Worm (Caenorhabditis elegans) whole organism, L1 larva: ENCODE measurements around the gene nra-1.
A peak's percentile ranks its signal among the peaks of the same experiment; 100 is the strongest.

Experiments used
- F16B12.6 ChIP-seq: fragments of 150-350 bp; optimal IDR thresholded peaks from 2 replicates; lab custom pipeline; 2014; ENCODE audit warnings: missing biosample characterization, missing genetic modification characterization
- aha-1 ChIP-seq: fragments of 150-350 bp; optimal IDR thresholded peaks from 2 replicates; lab custom pipeline; 2014; ENCODE audit warnings: missing biosample characterization, missing genetic modification characterization
- aly-2 ChIP-seq: fragments of 150-350 bp; optimal IDR thresholded peaks from 2 replicates; lab custom pipeline; 2014; ENCODE audit warnings: missing biosample characterization, missing genetic modification characterization
- ama-1 ChIP-seq: fragments of 150-350 bp; optimal IDR thresholded peaks from 2 replicates; lab custom pipeline; 2014
- blmp-1 ChIP-seq: fragments of 150-350 bp; optimal IDR thresholded peaks from 2 replicates; lab custom pipeline; 2014; ENCODE audit warnings: missing biosample characterization, missing genetic modification characterization
- ceh-8 ChIP-seq: fragments of 200-800 bp; sonication (Bioruptor generic); optimal IDR thresholded peaks from 2 replicates; lab custom pipeline; 2018; ENCODE audit warnings: mild to moderate bottlenecking, missing genetic modification characterization, moderate library complexity, missing compliant biosample characterization
- ceh-88 ChIP-seq: fragments of 200-800 bp; sonication (Bioruptor generic); IDR thresholded peaks from 2 replicates; pipeline ENCODE4 v1.3.6; 2022; ENCODE audit warnings: missing genetic modification characterization, missing compliant biosample characterization
- ces-1 ChIP-seq: fragments of 150-350 bp; optimal IDR thresholded peaks from 2 replicates; lab custom pipeline; 2014; ENCODE audit warnings: missing biosample characterization, missing genetic modification reagents, missing genetic modification characterization
- dpl-1 ChIP-seq, 3 experiments: fragments of 150-350 bp in 2 of 3; sonication (generic microtip) in 1 of 3; optimal IDR thresholded peaks; 2 replicates each; lab custom pipeline; 2014 to 2017; ENCODE audit warnings: missing biosample characterization in 3 of 3, missing genetic modification characterization in 3 of 3, missing genetic modification reagents in 3 of 3
- dsc-1 ChIP-seq: sonication (generic microtip); optimal IDR thresholded peaks from 2 replicates; lab custom pipeline; 2016; ENCODE audit warnings: mild to moderate bottlenecking, missing genetic modification characterization, missing compliant biosample characterization
- efl-1 ChIP-seq, 4 experiments: fragments of 150-350 bp; optimal IDR thresholded peaks in 3 of 4; peaks in 1 of 4; 1 replicate in 1 of 4; 2 replicates in 3 of 4; lab custom pipeline; 2014; ENCODE audit warnings: missing biosample characterization in 2 of 4, missing genetic modification characterization in 2 of 4, missing genetic modification reagents in 2 of 4
- egl-13 ChIP-seq: sonication (generic microtip); optimal IDR thresholded peaks from 2 replicates; lab custom pipeline; 2016; ENCODE audit warnings: missing genotype, missing genetic modification reagents, missing genetic modification characterization, missing compliant biosample characterization
- elt-2 ChIP-seq: sonication (generic microtip); optimal IDR thresholded peaks from 2 replicates; lab custom pipeline; 2016; ENCODE audit warnings: missing genetic modification characterization, mild to moderate bottlenecking, inconsistent platforms, missing compliant biosample characterization, missing genetic modification reagents
- ets-5 ChIP-seq: fragments of 200-800 bp; sonication (Bioruptor generic); IDR thresholded peaks from 2 replicates; pipeline ENCODE4 v1.3.6; 2022; ENCODE audit warnings: missing genetic modification characterization, missing compliant biosample characterization
- fkh-4 ChIP-seq: sonication (generic microtip); optimal IDR thresholded peaks from 2 replicates; lab custom pipeline; 2016; ENCODE audit warnings: missing compliant biosample characterization, missing genetic modification characterization, borderline replicate concordance
- fkh-8 ChIP-seq: sonication (generic microtip); optimal IDR thresholded peaks from 2 replicates; lab custom pipeline; 2016; ENCODE audit warnings: mild to moderate bottlenecking, missing genetic modification characterization, missing compliant biosample characterization
- grh-1 ChIP-seq: fragments of 200-800 bp; sonication (Bioruptor generic); IDR thresholded peaks from 2 replicates; pipeline ENCODE4 v1.3.6; 2022; ENCODE audit warnings: missing genetic modification reagents, missing genetic modification characterization, missing compliant biosample characterization
- hpl-2 ChIP-seq: fragments of 150-350 bp; optimal IDR thresholded peaks from 2 replicates; lab custom pipeline; 2014; ENCODE audit warnings: missing biosample characterization, missing genetic modification reagents, missing genetic modification characterization
- isw-1 ChIP-seq: fragments of 200-800 bp; sonication (Bioruptor generic); IDR thresholded peaks from 2 replicates; pipeline ENCODE4 v1.3.6; 2022; ENCODE audit warnings: missing genetic modification characterization, missing compliant biosample characterization
- jun-1 ChIP-seq: fragments of 150-350 bp; optimal IDR thresholded peaks from 2 replicates; lab custom pipeline; 2014; ENCODE audit warnings: missing biosample characterization, missing genetic modification reagents, missing genetic modification characterization
- lin-15B ChIP-seq: fragments of 150-350 bp; sonication (generic microtip); optimal IDR thresholded peaks from 3 replicates; lab custom pipeline; 2014; ENCODE audit warnings: missing biosample characterization, missing genetic modification characterization
- lir-3 ChIP-seq: sonication (generic microtip); optimal IDR thresholded peaks from 2 replicates; lab custom pipeline; 2016; ENCODE audit warnings: mild to moderate bottlenecking, missing genetic modification characterization, moderate library complexity, missing compliant biosample characterization; ENCODE audit not compliant: poor library complexity
- mab-9 ChIP-seq: fragments of 200-800 bp; sonication (Bioruptor generic); IDR thresholded peaks from 2 replicates; pipeline ENCODE4 v1.3.6; 2022; ENCODE audit warnings: missing genetic modification reagents, missing genetic modification characterization, missing compliant biosample characterization
- mep-1 ChIP-seq: fragments of 150-350 bp; optimal IDR thresholded peaks from 2 replicates; lab custom pipeline; 2014; ENCODE audit warnings: missing biosample characterization, missing genetic modification characterization
- nhr-11 ChIP-seq: fragments of 150-350 bp; optimal IDR thresholded peaks from 2 replicates; lab custom pipeline; 2014; ENCODE audit warnings: missing biosample characterization, missing genetic modification characterization
- nhr-19 ChIP-seq: fragments of 200-800 bp; sonication (Bioruptor generic); conservative IDR thresholded peaks from 2 replicates; pipeline ENCODE4 v1.3.6; 2022; ENCODE audit warnings: missing genetic modification characterization, missing compliant biosample characterization
- nhr-20 ChIP-seq: sonication (generic microtip); optimal IDR thresholded peaks from 2 replicates; lab custom pipeline; 2016; ENCODE audit warnings: mild to moderate bottlenecking, missing genetic modification characterization, missing compliant biosample characterization
- nhr-76 ChIP-seq: sonication (generic microtip); optimal IDR thresholded peaks from 2 replicates; lab custom pipeline; 2017; ENCODE audit warnings: missing biosample characterization, missing genetic modification characterization
- nhr-77 ChIP-seq: fragments of 150-350 bp; optimal IDR thresholded peaks from 2 replicates; lab custom pipeline; 2014; ENCODE audit warnings: missing biosample characterization, missing genetic modification characterization
- nhr-85 ChIP-seq: sonication (generic microtip); peaks from one replicate; lab custom pipeline; 2016; ENCODE audit warnings: missing genetic modification characterization, inconsistent platforms, missing compliant biosample characterization
- nhr-90 ChIP-seq: sonication (generic microtip); optimal IDR thresholded peaks from 2 replicates; lab custom pipeline; 2016; ENCODE audit warnings: mild to moderate bottlenecking, missing genetic modification characterization, missing compliant biosample characterization; ENCODE audit not compliant: poor library complexity
- pag-3 ChIP-seq: sonication (generic microtip); optimal IDR thresholded peaks from 2 replicates; lab custom pipeline; 2017; ENCODE audit warnings: missing genetic modification characterization, mild to moderate bottlenecking, missing compliant biosample characterization, antibody characterized with exemption, borderline replicate concordance; ENCODE audit not compliant: insufficient read depth
- pqm-1 ChIP-seq: sonication (generic microtip); optimal IDR thresholded peaks from 3 replicates; lab custom pipeline; 2017; ENCODE audit warnings: missing biosample characterization, missing genetic modification characterization
- rnt-1 ChIP-seq: sonication (generic microtip); optimal IDR thresholded peaks from 2 replicates; lab custom pipeline; 2016; ENCODE audit warnings: mild to moderate bottlenecking, missing genetic modification characterization, moderate library complexity, missing compliant biosample characterization
- snpc-4 ChIP-seq: fragments of 150-350 bp; optimal IDR thresholded peaks from 2 replicates; lab custom pipeline; 2014; ENCODE audit warnings: missing biosample characterization, missing genetic modification characterization
- snu-23 ChIP-seq: sonication (generic microtip); optimal IDR thresholded peaks from 2 replicates; lab custom pipeline; 2016; ENCODE audit warnings: missing genetic modification characterization, missing compliant biosample characterization
- sptf-1 ChIP-seq: fragments of 150-350 bp; optimal IDR thresholded peaks from 2 replicates; lab custom pipeline; 2014; ENCODE audit warnings: missing biosample characterization, missing genetic modification characterization
- sup-37 ChIP-seq: fragments of 200-800 bp; sonication (Bioruptor generic); optimal IDR thresholded peaks from 2 replicates; lab custom pipeline; 2018; ENCODE audit warnings: mild to moderate bottlenecking, missing genetic modification characterization, missing compliant biosample characterization
- unc-86 ChIP-seq: sonication (generic microtip); optimal IDR thresholded peaks from 2 replicates; lab custom pipeline; 2016; ENCODE audit warnings: missing genetic modification characterization, missing compliant biosample characterization
- xbp-1 ChIP-seq: sonication (generic microtip); optimal IDR thresholded peaks from 2 replicates; lab custom pipeline; 2016; ENCODE audit warnings: missing genetic modification characterization, missing compliant biosample characterization
- zip-4 ChIP-seq: fragments of 200-800 bp; sonication (Bioruptor generic); optimal IDR thresholded peaks from 2 replicates; lab custom pipeline; 2018; ENCODE audit warnings: mild to moderate bottlenecking, missing genetic modification characterization, moderate library complexity, missing compliant biosample characterization
- ztf-4 ChIP-seq: fragments of 150-350 bp; optimal IDR thresholded peaks from 2 replicates; lab custom pipeline; 2014; ENCODE audit warnings: missing biosample characterization, missing genetic modification characterization

nra-1 gene

DNA sequence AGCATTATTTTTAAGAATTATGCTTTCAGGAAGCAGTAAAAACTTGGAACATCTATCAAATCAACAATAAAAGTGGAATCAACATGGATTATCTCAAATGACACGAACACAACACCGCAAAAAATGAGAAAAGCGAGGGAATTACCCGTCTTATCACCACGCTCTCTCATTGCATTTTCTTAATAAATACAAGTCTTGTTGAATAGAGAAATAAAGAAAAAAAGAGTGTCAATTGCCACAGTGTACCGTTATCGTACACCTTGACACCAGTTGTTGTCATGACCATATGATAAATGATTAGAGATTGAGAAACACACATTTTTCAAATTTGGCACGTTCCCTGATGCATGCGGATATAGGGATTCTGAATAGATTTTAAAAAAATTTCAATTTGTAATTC lies 20.3 kb downstream of the nra-1 start (continued):
- no peak for TF ChIP-seq pag-3 (tag; lab: Kevin White, UChicago)
- TF ChIP-seq F16B12.6 (tag; lab: Kevin White, UChicago), result no peak
- TF ChIP-seq mab-9 (GFP tag; lab: Robert Waterston, UW), result no peak
- TF ChIP-seq nhr-76, result no peak
- TF ChIP-seq mep-1 (tag; lab: Kevin White, UChicago), result no peak
- no peak for TF ChIP-seq hpl-2
- no peak for TF ChIP-seq unc-86 (tag; lab: Kevin White, UChicago)
- peak; percentile 85 for TF ChIP-seq elt-2 (tag; lab: Kevin White, UChicago)
- TF ChIP-seq snu-23 (GFP tag; lab: Kevin White, UChicago), result peak; percentile 20
- TF ChIP-seq ztf-4 (tag; lab: Kevin White, UChicago), result no peak
- peak; percentile 27 for TF ChIP-seq nhr-20 (tag; lab: Kevin White, UChicago)
- TF ChIP-seq xbp-1, result no peak
- TF ChIP-seq ceh-8 (GFP tag; lab: Kevin White, UChicago), result no peak
- peak; percentile 6 for TF ChIP-seq pqm-1 (tag; lab: Kevin White, UChicago)
- no peak for TF ChIP-seq dsc-1 (tag; lab: Kevin White, UChicago)
- no peak for TF ChIP-seq fkh-4
- no peak for TF ChIP-seq ceh-88 (GFP tag; lab: Robert Waterston, UW)

DNA sequence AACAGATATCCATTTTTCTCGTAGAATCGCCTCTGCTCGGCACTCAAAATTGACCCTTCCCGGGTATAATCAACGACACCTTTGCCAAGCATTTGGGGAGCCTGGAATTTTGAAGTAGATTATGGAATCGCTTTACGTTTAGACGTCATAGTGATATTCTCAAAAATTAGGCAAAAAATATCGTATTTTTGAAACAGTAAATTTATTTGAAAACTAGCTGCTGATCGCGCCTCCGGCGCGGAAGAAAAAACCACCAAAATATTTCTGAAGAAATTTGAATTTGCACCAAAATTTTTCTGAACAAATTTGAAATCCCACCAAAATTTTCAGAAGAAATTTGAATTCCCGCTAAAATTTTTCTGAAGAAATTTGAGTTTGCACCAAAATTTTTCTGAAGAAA lies 21.6 kb downstream of the nra-1 start, which contains the start of gene ZK550.6:
Gene ZK550.6 (minus strand): TSS at position 101 of the 400 bp plus-strand sequence.
- TF ChIP-seq efl-1 (optimal IDR thresholded peaks at IDR 0.05; lab: Kevin White, UChicago), result no peak
- peak in 1 of 2 experiments; percentile 6 for TF ChIP-seq efl-1 (GFP tag; optimal IDR thresholded peaks at IDR 0.05 in 1 of 2; lab: Kevin White, UChicago)
- no peak for TF ChIP-seq grh-1 (GFP tag; lab: Robert Waterston, UW)
- TF ChIP-seq, all 84 proteins: peak for 1

DNA sequence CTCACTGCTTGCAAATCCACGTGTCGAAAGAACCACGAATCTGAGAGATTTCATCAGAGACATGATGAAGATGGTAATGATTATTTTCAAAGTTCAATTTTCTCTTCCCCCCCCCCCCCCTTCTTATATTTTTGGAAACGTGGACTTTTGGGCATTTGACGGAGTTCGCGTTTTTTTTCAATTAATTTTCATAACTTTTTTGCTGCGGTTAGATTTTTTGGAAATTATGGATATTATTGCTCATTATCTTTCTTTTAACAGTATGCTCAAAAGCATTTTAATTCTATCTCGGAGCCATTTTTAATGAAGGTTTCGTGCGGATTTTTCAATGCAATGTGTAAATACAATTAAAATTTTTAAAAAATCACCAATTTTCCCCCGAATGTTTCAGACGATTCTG lies 24.7 kb downstream of the nra-1 start, which contains the start of gene phyh-1:
Gene phyh-1 (minus strand): TSS at position 101 of the 400 bp plus-strand sequence.
- no peak for TF ChIP-seq nhr-90 (tag; lab: Kevin White, UChicago)
- TF ChIP-seq sup-37, result no peak
- TF ChIP-seq sptf-1 (tag; lab: Kevin White, UChicago), result no peak
- TF ChIP-seq egl-13 (tag; lab: Kevin White, UChicago), result no peak
- no peak for TF ChIP-seq ets-5 (GFP tag; lab: Robert Waterston, UW)
- TF ChIP-seq nhr-11 (tag; lab: Kevin White, UChicago), result no peak
- TF ChIP-seq aha-1 (tag; lab: Kevin White, UChicago), result no peak
- no peak for TF ChIP-seq jun-1 (tag; lab: Kevin White, UChicago)
- no peak for TF ChIP-seq F16B12.6 (tag; lab: Kevin White, UChicago)
- no peak for TF ChIP-seq nhr-85 (tag; lab: Kevin White, UChicago)
- TF ChIP-seq lin-15B (tag; lab: Kevin White, UChicago), result no peak
- no peak for TF ChIP-seq ces-1

DNA sequence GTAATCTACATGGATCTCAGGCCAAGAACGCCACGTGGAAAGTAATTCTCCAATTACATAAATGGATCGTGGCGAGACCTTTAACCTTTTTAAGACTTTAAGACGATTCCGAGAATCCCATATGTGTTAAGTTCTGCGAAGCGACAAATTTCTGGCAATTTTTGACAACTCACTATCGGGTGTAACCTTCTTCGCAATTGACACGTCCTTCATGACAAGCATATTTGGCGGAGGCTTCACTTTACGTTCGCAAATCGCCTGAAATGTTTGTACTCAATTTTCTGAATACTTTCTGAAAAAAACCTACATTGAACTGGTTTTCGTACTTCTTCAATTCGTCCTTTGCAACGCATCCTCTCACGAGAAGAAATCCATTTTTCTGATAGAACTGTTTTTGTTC lies 25.2 kb downstream of the nra-1 start:
- no peak for TF ChIP-seq zip-4 (GFP tag; lab: Kevin White, UChicago)
- no peak for TF ChIP-seq efl-1 (optimal IDR thresholded peaks at IDR 0.05; lab: Kevin White, UChicago)
- peak in 1 of 2 experiments; percentile 50 for TF ChIP-seq efl-1 (GFP tag; optimal IDR thresholded peaks at IDR 0.05 in 1 of 2; lab: Kevin White, UChicago)
- TF ChIP-seq, all 84 proteins: peak for 1

DNA sequence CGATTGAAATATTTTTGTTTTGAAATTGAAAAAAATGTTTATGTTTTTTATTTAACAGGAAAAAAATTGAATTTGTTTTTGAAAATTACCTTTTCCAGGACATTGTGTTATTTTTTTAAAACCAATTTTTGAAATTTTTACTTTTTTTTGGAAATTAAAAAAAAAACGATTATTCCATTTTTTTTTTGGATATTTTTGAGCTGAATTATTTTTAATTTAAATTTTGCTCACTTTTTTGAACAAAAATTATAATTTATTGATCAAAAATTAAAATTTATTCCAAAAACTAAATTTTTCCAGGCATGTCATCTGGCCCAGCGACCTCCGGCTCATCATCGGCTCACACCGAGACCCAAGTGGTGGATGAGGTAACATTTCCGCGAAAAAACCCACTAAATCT lies 29.0 kb downstream of the nra-1 start, which contains the start of gene gtf-2E1:
Gene gtf-2E1 (plus strand): TSS at position 301 of the 400 bp plus-strand sequence.
- TF ChIP-seq grh-1 (GFP tag; lab: Robert Waterston, UW) (no peak), nhr-19 (GFP tag; lab: Robert Waterston, UW) (no peak)

DNA sequence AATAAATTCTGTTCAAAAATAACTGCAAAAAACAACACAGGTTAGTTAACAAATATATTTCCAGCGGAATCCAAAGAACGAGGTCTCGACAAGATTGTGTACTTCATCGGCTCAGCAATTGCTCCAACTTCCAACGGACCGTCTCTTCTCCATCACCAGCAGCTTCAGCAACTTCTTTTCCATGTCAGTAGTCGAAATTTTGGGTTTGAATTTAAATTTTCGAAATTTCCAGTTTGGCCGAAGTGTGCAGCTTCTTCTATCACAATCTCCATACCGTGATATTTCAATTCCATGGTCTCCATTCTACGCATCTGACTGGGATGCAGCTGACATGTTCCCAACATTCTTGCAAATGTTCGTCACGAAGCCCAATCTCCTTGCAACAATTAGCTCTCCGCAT lies 30.6 kb downstream of the nra-1 start:
- TF ChIP-seq blmp-1, result no peak
- TF ChIP-seq fkh-8 (tag; lab: Kevin White, UChicago), result no peak
- TF ChIP-seq fkh-4, result no peak
- TF ChIP-seq nhr-77, result no peak
- no peak for TF ChIP-seq efl-1 (optimal IDR thresholded peaks at IDR 0.05; lab: Kevin White, UChicago)
- no peak for TF ChIP-seq efl-1 (GFP tag; optimal IDR thresholded peaks at IDR 0.05 in 1 of 2; lab: Kevin White, UChicago)
- no peak for TF ChIP-seq ceh-88 (GFP tag; lab: Robert Waterston, UW)
- TF ChIP-seq lir-3, result no peak
- no peak for TF ChIP-seq snpc-4
- no peak for TF ChIP-seq nhr-76
- TF ChIP-seq nhr-85 (tag; lab: Kevin White, UChicago), result no peak
- TF ChIP-seq rnt-1 (tag; lab: Kevin White, UChicago), result no peak
- no peak for TF ChIP-seq dpl-1 (GFP tag; optimal IDR thresholded peaks at IDR 0.05; lab: Kevin White, UChicago)
- no peak for TF ChIP-seq aly-2 (tag; lab: Kevin White, UChicago)
- TF ChIP-seq nhr-90 (tag; lab: Kevin White, UChicago), result no peak
- TF ChIP-seq elt-2 (tag; lab: Kevin White, UChicago), result no peak
- TF ChIP-seq isw-1 (GFP tag; lab: Robert Waterston, UW), result no peak
- no peak for TF ChIP-seq ama-1
- no peak for TF ChIP-seq sptf-1 (tag; lab: Kevin White, UChicago)
